Worm (Caenorhabditis elegans): ENCODE data around the gene F12F6.1.

DNA sequence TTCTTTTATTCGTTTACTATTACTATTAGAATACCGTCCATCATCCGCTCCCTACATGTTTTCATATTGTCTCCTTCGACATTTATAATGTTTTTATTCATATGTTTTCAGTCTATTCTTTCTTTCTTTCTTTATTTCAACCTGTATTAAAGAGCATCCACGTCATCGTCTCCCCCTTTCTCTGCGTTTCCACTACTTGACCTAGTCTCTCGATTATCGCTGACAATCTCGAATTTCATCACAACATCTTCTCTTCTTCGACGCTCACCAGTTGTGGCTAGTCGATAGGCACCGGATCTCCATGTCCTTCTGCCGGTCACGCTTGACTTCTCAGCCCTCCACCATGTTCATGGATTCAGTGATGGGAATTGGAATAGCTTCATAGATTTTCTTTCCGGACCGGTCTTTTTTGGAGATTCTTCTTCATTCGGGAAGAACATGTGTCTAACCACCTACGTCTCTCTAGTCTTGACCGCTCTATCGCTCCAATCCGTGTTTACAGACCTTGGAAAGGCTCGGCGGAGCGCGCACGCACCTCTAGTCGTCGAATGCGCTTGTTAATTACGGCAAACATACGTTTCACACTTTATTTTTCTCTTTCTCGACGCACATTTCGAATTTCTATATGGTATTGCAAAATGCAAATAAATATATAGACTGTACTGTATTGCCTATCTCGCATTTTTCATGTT lies 15.4 kb upstream of the F12F6.1 start:
- TF ChIP-seq ceh-45 (GFP tag; IDR thresholded peaks at IDR 0.05), result no peak
- TF ChIP-seq ama-1 (optimal IDR thresholded peaks at IDR 0.05), result no peak
- no peak for TF ChIP-seq gmeb-2 (tag; optimal IDR thresholded peaks at IDR 0.05)
- peak; percentile 30 for TF ChIP-seq ceh-34 (tag; optimal IDR thresholded peaks at IDR 0.05)
- TF ChIP-seq Y22D7AL.16 (tag; optimal IDR thresholded peaks at IDR 0.05), result no peak
- TF ChIP-seq ceh-18 (tag; optimal IDR thresholded peaks at IDR 0.05), result no peak
- TF ChIP-seq hlh-6 (tag; optimal IDR thresholded peaks at IDR 0.05), result no peak
- TF ChIP-seq zip-5 (tag; optimal IDR thresholded peaks at IDR 0.05), result no peak
- no peak for TF ChIP-seq odd-2 (tag; optimal IDR thresholded peaks at IDR 0.05)
- TF ChIP-seq ztf-16 (tag; optimal IDR thresholded peaks at IDR 0.05), result no peak
- no peak for TF ChIP-seq pax-1 (tag; optimal IDR thresholded peaks at IDR 0.05)
- no peak for TF ChIP-seq npax-4 (tag; optimal IDR thresholded peaks at IDR 0.05)
- TF ChIP-seq madf-2 (tag; optimal IDR thresholded peaks at IDR 0.05), result no peak
- TF ChIP-seq pros-1 (tag; optimal IDR thresholded peaks at IDR 0.05), result no peak
